Worm (Caenorhabditis elegans): ENCODE measurements around the gene F01F1.15.

DNA sequence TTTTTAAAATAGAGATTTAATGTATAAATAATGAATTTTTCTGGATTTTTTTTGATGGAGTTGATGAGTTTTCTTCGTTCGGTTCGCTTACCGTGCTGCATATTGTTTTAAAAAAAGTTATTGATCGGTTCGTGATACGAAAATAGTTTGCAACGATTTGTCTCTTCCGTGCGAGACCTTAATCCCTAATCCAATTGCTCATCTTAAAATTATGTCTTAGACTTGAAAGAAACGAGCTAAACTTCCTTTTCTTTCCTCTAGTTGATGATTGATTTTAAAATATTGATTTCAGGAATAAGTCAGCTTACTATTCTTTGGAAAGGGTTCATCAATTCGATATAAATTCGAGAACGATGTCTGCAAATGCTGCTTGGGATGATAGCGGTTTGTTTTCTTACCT, 39.1 kb upstream of the F01F1.15 start, which contains the start of gene C28H8.3:
- TF ChIP-seq unc-62 (GFP tag; optimal IDR thresholded peaks at IDR 0.05), result no peak
- TF ChIP-seq hlh-4 (tag; optimal IDR thresholded peaks at IDR 0.05), result no peak
